Fruit fly (Drosophila melanogaster) whole organism: ENCODE data around the gene RpS7.

Experiments
- CG8478 ChIP-seq: fragments of >200 bp; optimal IDR thresholded peaks from 2 replicates; lab custom pipeline; 2018; ENCODE audit warnings: inconsistent platforms
- Dll ChIP-seq: fragments of >200 bp; optimal IDR thresholded peaks from 2 replicates; lab custom pipeline; 2017
- EcR ChIP-seq, 2 experiments: fragments of >200 bp; optimal IDR thresholded peaks; 2 replicates each; lab custom pipeline; 2017; ENCODE audit warnings: missing biosample characterization in 2 of 2, missing genetic modification characterization in 2 of 2, missing genetic modification reagents in 2 of 2
- pan ChIP-seq: fragments of >200 bp; optimal IDR thresholded peaks from 2 replicates; lab custom pipeline; 2017
- psq ChIP-seq: fragments of >200 bp; optimal IDR thresholded peaks from 2 replicates; lab custom pipeline; 2017
- usp ChIP-seq: fragments of >200 bp; optimal IDR thresholded peaks from 2 replicates; lab custom pipeline; 2017; ENCODE audit warnings: missing biosample characterization, missing genetic modification characterization, mixed read lengths

The RpS7 gene

dm6 chr3R:30175045-30175589 lies 33.7 kb downstream of the RpS7 start:
- no peak for TF ChIP-seq Dll (lab: Kevin White, UChicago)
- TF ChIP-seq CG8478 (lab: Kevin White, UChicago): no peak
- TF ChIP-seq psq: no peak
- TF ChIP-seq usp: no peak
- no peak for TF ChIP-seq EcR (GFP tag; optimal IDR thresholded peaks at IDR 0.05; lab: Kevin White, UChicago)
- TF ChIP-seq pan (lab: Kevin White, UChicago): no peak

- TF ChIP-seq psq: no peak
- no peak for TF ChIP-seq usp
- TF ChIP-seq pan (lab: Kevin White, UChicago): no peak
- TF ChIP-seq Dll (lab: Kevin White, UChicago): no peak
- TF ChIP-seq EcR (GFP tag; optimal IDR thresholded peaks at IDR 0.05; lab: Kevin White, UChicago): no peak
Observed at dm6 chr3R:30174160-30175002, 34.4 kb downstream of the RpS7 start, which contains the start of gene Mlc2. Gene Mlc2, minus strand, starts transcription at chr3R:30174551.

- TF ChIP-seq usp (no peak), psq (no peak), EcR (GFP tag; optimal IDR thresholded peaks at IDR 0.05; lab: Kevin White, UChicago) (no peak), CG8478 (lab: Kevin White, UChicago) (no peak), Dll (lab: Kevin White, UChicago) (no peak), pan (lab: Kevin White, UChicago) (no peak)
Observed at dm6 chr3R:30170671-30171667, 37.9 kb downstream of the RpS7 start, which contains the start of gene Rsod. Gene Rsod, minus strand, starts transcription at chr3R:30171207.

- TF ChIP-seq CG8478 (lab: Kevin White, UChicago) (no peak), Dll (lab: Kevin White, UChicago) (no peak), pan (lab: Kevin White, UChicago) (no peak), EcR (GFP tag; optimal IDR thresholded peaks at IDR 0.05; lab: Kevin White, UChicago) (no peak), usp (no peak), psq (no peak)
Observed at dm6 chr3R:30166159-30166784, 42.5 kb downstream of the RpS7 start, which contains the start of gene VhaAC45RP. Gene VhaAC45RP, minus strand, starts transcription at chr3R:30166419.

DNA sequence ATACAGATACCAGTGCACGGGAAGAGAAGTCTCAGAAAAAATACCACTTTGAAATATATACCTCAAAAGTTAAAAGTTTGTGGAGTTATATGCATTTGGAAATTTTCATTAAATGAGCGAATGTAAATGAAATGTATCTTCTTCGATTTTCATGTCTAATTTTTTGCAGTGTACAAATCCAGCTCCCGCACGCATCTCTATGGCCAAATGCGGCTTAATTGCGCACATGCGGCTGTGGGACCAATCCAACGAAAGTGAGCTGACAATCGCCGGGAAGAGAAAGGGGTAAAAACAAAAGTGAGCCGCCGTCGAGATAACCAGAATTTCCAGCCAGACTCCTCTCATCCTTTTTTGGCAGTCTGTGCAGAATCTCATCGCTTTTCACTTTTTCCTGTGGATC lies 44.7 kb downstream of the RpS7 start:
- TF ChIP-seq Dll (lab: Kevin White, UChicago) (no peak), EcR (GFP tag; optimal IDR thresholded peaks at IDR 0.05; lab: Kevin White, UChicago) (no peak), CG8478 (lab: Kevin White, UChicago) (no peak), usp (no peak), psq (no peak), pan (lab: Kevin White, UChicago) (no peak)

DNA sequence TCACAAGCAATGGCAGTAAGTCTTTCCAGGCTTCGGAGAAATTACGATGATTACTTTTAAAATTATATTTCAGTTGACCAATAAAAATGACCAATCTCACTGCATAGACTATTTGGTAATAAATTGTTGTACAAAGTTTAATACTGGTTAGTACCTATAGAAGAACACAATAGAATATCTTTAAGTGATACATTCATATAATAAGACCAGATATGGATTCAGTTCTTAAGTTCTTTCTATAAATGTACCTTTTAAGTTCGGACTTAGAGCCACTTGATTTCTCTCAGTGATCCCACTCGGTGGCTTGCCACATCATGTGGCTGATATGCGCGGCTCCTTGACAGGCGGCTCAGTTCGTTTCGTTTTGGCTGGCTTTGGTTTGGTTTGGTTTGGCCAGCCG lies 45.6 kb downstream of the RpS7 start:
- TF ChIP-seq pan (lab: Kevin White, UChicago): no peak
- TF ChIP-seq Dll (lab: Kevin White, UChicago): no peak
- no peak for TF ChIP-seq usp
- TF ChIP-seq EcR (GFP tag; optimal IDR thresholded peaks at IDR 0.05; lab: Kevin White, UChicago): no peak
- no peak for TF ChIP-seq psq
- no peak for TF ChIP-seq CG8478 (lab: Kevin White, UChicago)

DNA sequence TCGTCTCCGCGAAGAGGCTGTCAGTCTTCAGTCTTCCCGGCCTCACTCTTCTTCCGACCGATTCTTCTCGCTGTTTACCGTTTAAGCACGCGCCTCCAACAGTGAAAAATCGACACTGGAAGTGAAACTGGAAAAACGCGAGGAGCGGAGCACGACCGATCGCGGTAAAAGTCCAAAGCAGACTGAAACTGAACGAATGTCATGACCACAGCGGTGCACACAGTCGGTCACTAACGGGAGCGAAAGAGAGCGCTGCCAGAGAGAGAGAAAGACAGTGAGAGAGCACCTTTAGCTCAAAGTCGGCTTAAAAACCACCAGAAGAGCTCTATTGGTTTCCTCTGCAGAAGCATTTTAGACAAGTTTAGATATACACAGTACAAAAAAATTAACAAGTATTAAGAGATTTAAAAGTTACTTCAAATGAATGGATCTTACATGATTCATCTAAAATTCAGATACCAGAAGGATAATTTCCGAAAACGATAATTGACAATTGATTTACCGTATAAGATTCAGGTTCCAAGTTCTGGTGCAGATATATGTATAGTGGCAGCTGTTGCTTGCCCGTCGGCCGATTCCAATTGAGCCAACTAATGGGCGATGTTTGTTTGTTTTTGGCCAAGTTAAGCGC lies 48.4 kb downstream of the RpS7 start, which contains the start of gene CG11498:
Gene CG11498 (minus strand): TSS at position 162 of the 631 bp plus-strand sequence.
- TF ChIP-seq psq: no peak
- no peak for TF ChIP-seq EcR (GFP tag; optimal IDR thresholded peaks at IDR 0.05; lab: Kevin White, UChicago)
- no peak for TF ChIP-seq usp
- TF ChIP-seq Dll (lab: Kevin White, UChicago): no peak
